Fruit fly (Drosophila melanogaster): ENCODE results near the gene CG31668.

Gene CG31668

dm6 chr2L:2227316-2227715 lies 21.4 kb upstream of the CG31668 start (continued):
- TF ChIP-seq Myb (GFP tag; optimal IDR thresholded peaks at IDR 0.05): no peak
- no peak for TF ChIP-seq CG9727 (GFP tag; optimal IDR thresholded peaks at IDR 0.05)
- peak; percentile 22 for TF ChIP-seq D19A (tag; optimal IDR thresholded peaks at IDR 0.05)
- TF ChIP-seq Fer3 (tag; optimal IDR thresholded peaks at IDR 0.05): no peak
- no peak for TF ChIP-seq repo (GFP tag; optimal IDR thresholded peaks at IDR 0.05)
- peak; percentile 31; the same call in 1 of the 2 replicates for TF ChIP-seq ttk (GFP tag; IDR thresholded peaks at IDR 0.05)
- TF ChIP-seq CG17359 (tag; optimal IDR thresholded peaks at IDR 0.05): peak; percentile 65
- TF ChIP-seq amos (GFP tag; IDR thresholded peaks at IDR 0.05; ENCODE audit: partially characterized antibody): no peak
- no peak for TF ChIP-seq nau (GFP tag; optimal IDR thresholded peaks at IDR 0.05)
- TF ChIP-seq CG11247 (GFP tag; IDR thresholded peaks at IDR 0.05): peak; percentile 26; the same call in 1 of the 2 replicates
- peak; percentile 47 for TF ChIP-seq Sox100B (GFP tag; optimal IDR thresholded peaks at IDR 0.05)
- TF ChIP-seq cato (GFP tag; optimal IDR thresholded peaks at IDR 0.05; ENCODE audit: borderline replicate concordance): no peak
- TF ChIP-seq tna (GFP tag; IDR thresholded peaks at IDR 0.05; ENCODE audit: partially characterized antibody): no peak
- TF ChIP-seq Bgb (GFP tag; IDR thresholded peaks at IDR 0.05; ENCODE audit: partially characterized antibody): no peak
- TF ChIP-seq Deaf1 (tag; optimal IDR thresholded peaks at IDR 0.05): no peak
- TF ChIP-seq fd96Cb (tag; optimal IDR thresholded peaks at IDR 0.05): peak; percentile 43
- TF ChIP-seq PHDP (tag; optimal IDR thresholded peaks at IDR 0.05): peak; percentile 51
- TF ChIP-seq CG8944 (GFP tag; optimal IDR thresholded peaks at IDR 0.05): peak; percentile 34
- peak; percentile 21 for TF ChIP-seq CG2116 (GFP tag; optimal IDR thresholded peaks at IDR 0.05)
- peak; percentile 74 for TF ChIP-seq CG17328 (GFP tag; IDR thresholded peaks at IDR 0.05)
- TF ChIP-seq trem (tag; optimal IDR thresholded peaks at IDR 0.05): peak; percentile 10
- no peak for TF ChIP-seq hb (GFP tag; IDR thresholded peaks at IDR 0.05; ENCODE audit: partially characterized antibody)
- TF ChIP-seq NC2α (GFP tag; optimal IDR thresholded peaks at IDR 0.05): no peak
- peak; percentile 53; the same call in 1 of the 2 replicates for TF ChIP-seq CG14014 (GFP tag; IDR thresholded peaks at IDR 0.05)
- TF ChIP-seq CG15479 (GFP tag; optimal IDR thresholded peaks at IDR 0.05): no peak
- TF ChIP-seq danr (GFP tag; IDR thresholded peaks at IDR 0.05): no peak
- TF ChIP-seq Med (GFP tag): peak; percentile 84
- TF ChIP-seq dm (GFP tag; optimal IDR thresholded peaks at IDR 0.05): no peak
- TF ChIP-seq CG1603 (tag; optimal IDR thresholded peaks at IDR 0.05): peak; percentile 72
- peak; percentile 45; the same call in 1 of the 3 replicates for TF ChIP-seq CG11695 (GFP tag; IDR thresholded peaks at IDR 0.05)
- TF ChIP-seq so (GFP tag; IDR thresholded peaks at IDR 0.05): peak; percentile 61; the same call in 1 of the 3 replicates
- no peak for TF ChIP-seq Max (GFP tag; optimal IDR thresholded peaks at IDR 0.05)
- TF ChIP-seq lov (optimal IDR thresholded peaks at IDR 0.05): no peak
- TF ChIP-seq lov (GFP tag; IDR thresholded peaks at IDR 0.05): peak; percentile 25; the same call in 1 of the 3 replicates
- peak; percentile 15 for TF ChIP-seq CG10543 (GFP tag; optimal IDR thresholded peaks at IDR 0.05)
- peak; percentile 30 for TF ChIP-seq Nf-YC (tag; optimal IDR thresholded peaks at IDR 0.05)
- TF ChIP-seq cg (GFP tag; optimal IDR thresholded peaks at IDR 0.05): no peak
- TF ChIP-seq CG11398 (GFP tag; optimal IDR thresholded peaks at IDR 0.05): peak; percentile 41
- TF ChIP-seq CG10959 (GFP tag; IDR thresholded peaks at IDR 0.05): no peak
- TF ChIP-seq CG17361 (GFP tag; IDR thresholded peaks at IDR 0.05): 0 out of 3 replicates have a peak, but pooled peaks have one; percentile 22
- peak; percentile 72; the same call in 1 of the 2 replicates for TF ChIP-seq stc (GFP tag; IDR thresholded peaks at IDR 0.05)
- TF ChIP-seq jumu (GFP tag; optimal IDR thresholded peaks at IDR 0.05): peak; percentile 22
- no peak for TF ChIP-seq Scr (GFP tag; IDR thresholded peaks at IDR 0.05; ENCODE audit: partially characterized antibody)
- TF ChIP-seq Elba2 (GFP tag; optimal IDR thresholded peaks at IDR 0.05): no peak
- no peak for TF ChIP-seq vfl (GFP tag; optimal IDR thresholded peaks at IDR 0.05)
- no peak for TF ChIP-seq Sox102F (GFP tag; optimal IDR thresholded peaks at IDR 0.05)
- TF ChIP-seq CG6791 (GFP tag; IDR thresholded peaks at IDR 0.05; ENCODE audit: partially characterized antibody): no peak
- TF ChIP-seq CG7372 (GFP tag; IDR thresholded peaks at IDR 0.05): no peak
- TF ChIP-seq CG8359 (GFP tag; optimal IDR thresholded peaks at IDR 0.05; ENCODE audit: borderline replicate concordance): no peak
- TF ChIP-seq az2 (GFP tag; optimal IDR thresholded peaks at IDR 0.05): peak; percentile 33
